Worm (Caenorhabditis elegans): ENCODE results near the gene W06F12.2.

DNA sequence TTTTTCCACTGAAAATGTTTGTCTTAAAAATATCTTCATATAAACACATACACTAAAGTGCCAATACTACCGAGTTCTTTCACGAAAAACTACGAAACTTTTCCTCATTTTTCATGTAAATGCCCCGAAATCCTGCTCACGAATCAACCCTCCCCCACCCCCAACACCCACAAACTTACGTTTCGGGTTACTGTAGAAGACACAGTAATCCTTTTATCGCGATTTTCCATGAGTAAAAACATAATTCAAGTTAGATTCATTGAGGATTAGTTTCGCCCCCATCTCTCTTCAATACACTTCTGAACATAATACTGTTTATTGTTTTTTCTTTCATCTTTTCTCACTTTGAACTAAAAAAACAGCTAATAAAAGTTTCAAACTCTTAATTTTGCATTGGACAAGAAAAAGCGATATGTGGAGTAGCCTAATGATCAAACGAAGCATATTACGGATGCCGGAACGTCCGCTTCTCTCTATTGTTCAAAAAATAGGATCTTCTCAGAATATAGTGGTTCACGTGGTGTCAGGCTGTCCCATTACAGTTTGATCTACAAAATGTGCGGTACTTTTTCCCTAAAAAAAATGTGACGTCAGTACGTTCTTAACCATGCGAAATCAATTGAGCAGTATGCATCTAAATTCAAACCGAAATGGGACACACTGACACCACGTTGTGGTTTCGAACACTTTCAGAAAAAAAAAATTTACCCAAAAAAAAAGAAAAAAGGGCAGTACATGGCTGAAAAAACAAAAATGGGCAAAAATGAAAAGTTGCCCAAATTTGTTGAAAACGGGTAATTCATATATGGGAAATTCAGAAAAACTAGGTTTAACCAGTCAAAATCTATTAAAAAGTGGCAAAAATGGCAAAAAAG is 7.2 kb downstream of the W06F12.2 start:
- TF ChIP-seq ama-1 (optimal IDR thresholded peaks at IDR 0.05) (peak; percentile 9), tra-4 (tag; optimal IDR thresholded peaks at IDR 0.05) (no peak), hnd-1 (tag; optimal IDR thresholded peaks at IDR 0.05) (no peak), sea-1 (GFP tag; conservative IDR thresholded peaks at IDR 0.05) (no peak), ceh-13 (GFP tag; optimal IDR thresholded peaks at IDR 0.05) (no peak), aly-1 (tag; optimal IDR thresholded peaks at IDR 0.05) (no peak), pes-1 (GFP tag; IDR thresholded peaks at IDR 0.05) (no peak)

Measured in whole organism, early embryonic.